Fruit fly (Drosophila melanogaster) whole organism, adult: ENCODE measurements around the gene CG4709.

Experiments used
- CG11617 ChIP-seq: fragments of 200-800 bp; sonication (Bioruptor generic); optimal IDR thresholded peaks from 2 replicates; lab custom pipeline; 2017; ENCODE audit warnings: mild to moderate bottlenecking, missing biosample characterization, missing genetic modification reagents, missing genetic modification characterization
- CG12768 ChIP-seq: fragments of 200-800 bp; sonication (Bioruptor generic); optimal IDR thresholded peaks from 2 replicates; lab custom pipeline; 2017; ENCODE audit warnings: missing biosample characterization, missing genetic modification characterization, mild to moderate bottlenecking, moderate library complexity, missing genetic modification reagents
- CG1620 ChIP-seq: fragments of 200-800 bp; sonication (Bioruptor generic); optimal IDR thresholded peaks from 2 replicates; lab custom pipeline; 2016; ENCODE audit warnings: missing biosample characterization, missing genetic modification characterization
- CG33017 ChIP-seq: fragments of 200-800 bp; sonication (Bioruptor generic); optimal IDR thresholded peaks from 2 replicates; lab custom pipeline; 2018; ENCODE audit warnings: missing biosample characterization, mild to moderate bottlenecking, missing genetic modification characterization, moderate library complexity
- CG7045 ChIP-seq: fragments of 200-800 bp; sonication (Bioruptor generic); optimal IDR thresholded peaks from 2 replicates; lab custom pipeline; 2017; ENCODE audit warnings: missing biosample characterization, mild to moderate bottlenecking, missing genetic modification characterization
- CG7101 ChIP-seq: fragments of 200-800 bp; sonication (Bioruptor generic); optimal IDR thresholded peaks from 2 replicates; lab custom pipeline; 2018; ENCODE audit warnings: missing biosample characterization, mild to moderate bottlenecking, missing genetic modification characterization, moderate library complexity
- Crg-1 ChIP-seq: fragments of 200-800 bp; sonication (Bioruptor generic); optimal IDR thresholded peaks from 2 replicates; lab custom pipeline; 2016; ENCODE audit warnings: missing biosample characterization, missing genetic modification characterization
- Mnt ChIP-seq: fragments of 200-800 bp; sonication (Bioruptor generic); optimal IDR thresholded peaks from 2 replicates; lab custom pipeline; 2016; ENCODE audit warnings: missing biosample characterization, mild to moderate bottlenecking, missing genetic modification characterization
- cic ChIP-seq: fragments of 200-800 bp; sonication (Bioruptor generic); optimal IDR thresholded peaks from 2 replicates; lab custom pipeline; 2017; ENCODE audit warnings: missing biosample characterization, mild to moderate bottlenecking, missing genetic modification characterization, moderate library complexity
- cnc ChIP-seq, 2 experiments: fragments of >200 bp; optimal IDR thresholded peaks; 2 replicates each; lab custom pipeline; 2017
- kay ChIP-seq: fragments of 200-800 bp; sonication (Bioruptor generic); peaks from one replicate; lab custom pipeline; 2016; ENCODE audit warnings: missing biosample characterization, missing genetic modification characterization, borderline replicate concordance
- ovo ChIP-seq: fragments of 200-800 bp; sonication (Bioruptor generic); optimal IDR thresholded peaks from 2 replicates; lab custom pipeline; 2016; ENCODE audit warnings: missing biosample characterization, missing genetic modification characterization
- toe ChIP-seq: fragments of 200-800 bp; sonication (Bioruptor generic); optimal IDR thresholded peaks from 2 replicates; lab custom pipeline; 2016; ENCODE audit warnings: missing biosample characterization, missing genetic modification characterization

DNA sequence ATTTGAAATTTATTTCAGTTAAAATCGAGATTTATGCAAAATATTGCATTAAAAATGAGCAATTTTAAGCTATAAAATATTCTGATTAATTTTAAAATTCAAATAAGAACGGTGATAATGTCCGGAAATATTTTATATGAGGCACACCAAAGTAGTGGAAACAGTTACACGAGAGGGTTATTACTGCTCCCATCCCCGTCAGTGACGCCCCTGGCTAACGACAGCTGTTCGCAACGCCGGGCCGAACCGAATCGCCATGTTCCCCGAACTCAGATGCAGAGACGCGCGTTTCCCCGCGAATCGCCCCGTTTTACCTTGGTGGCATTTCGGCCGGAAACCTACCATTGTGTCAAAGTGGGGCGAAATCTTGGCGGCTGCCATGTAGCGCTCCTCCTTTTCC, 42.3 kb upstream of the CG4709 start:
- no peak for TF ChIP-seq toe (GFP tag; lab: Kevin White, UChicago)
- TF ChIP-seq cic (GFP tag; lab: Kevin White, UChicago), result no peak
- no peak for TF ChIP-seq cnc (optimal IDR thresholded peaks at IDR 0.05; lab: Kevin White, UChicago)
- no peak for TF ChIP-seq ovo (GFP tag; lab: Kevin White, UChicago)
- TF ChIP-seq CG11617 (GFP tag; lab: Kevin White, UChicago), result no peak
- TF ChIP-seq CG33017 (tag; lab: Kevin White, UChicago), result no peak
- no peak for TF ChIP-seq kay (GFP tag; lab: Kevin White, UChicago)
- no peak for TF ChIP-seq CG7045 (GFP tag; lab: Kevin White, UChicago)
- TF ChIP-seq CG7101 (tag; lab: Kevin White, UChicago), result no peak
- TF ChIP-seq CG1620, result no peak
- no peak for TF ChIP-seq Mnt (GFP tag; lab: Kevin White, UChicago)
- no peak for TF ChIP-seq Crg-1 (GFP tag; lab: Kevin White, UChicago)
- peak; percentile 17 for TF ChIP-seq CG12768 (GFP tag; lab: Kevin White, UChicago)
